Worm (Caenorhabditis elegans): ENCODE results near the gene Y32F6B.9.

DNA sequence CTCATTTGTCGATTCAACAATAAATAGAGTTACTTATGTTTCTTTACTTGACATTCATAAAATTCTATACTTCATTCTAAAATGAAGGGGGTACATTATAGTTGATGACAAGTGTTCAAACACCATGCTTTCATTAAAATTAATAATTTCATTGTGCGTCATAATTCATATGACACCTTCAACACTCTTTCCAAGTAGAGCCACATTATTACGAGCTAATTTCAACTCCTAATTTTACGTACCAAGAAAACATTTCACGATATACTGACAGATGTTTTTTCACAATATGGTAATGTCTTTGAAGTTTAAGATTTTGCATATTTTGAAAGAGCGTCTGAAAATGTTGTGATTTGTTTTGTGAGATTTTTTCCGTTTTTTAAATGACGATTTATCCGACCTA is 13.0 kb upstream of the Y32F6B.9 start:
- no peak for TF ChIP-seq cebp-1 (GFP tag; IDR thresholded peaks at IDR 0.05)
- no peak for TF ChIP-seq cebp-1 (tag; optimal IDR thresholded peaks at IDR 0.05)
- no peak for TF ChIP-seq fkh-3 (tag; optimal IDR thresholded peaks at IDR 0.05)

All from whole organism, young adult.